Worm (Caenorhabditis elegans) whole organism, young adult: ENCODE data around the gene K08D9.9.

Experiments used
- let-526 ChIP-seq: fragments of 200-800 bp; sonication (Bioruptor generic); IDR thresholded peaks from 2 replicates; pipeline ENCODE4 v1.3.6; 2022; ENCODE audit warnings: missing genetic modification reagents, missing genetic modification characterization, missing compliant biosample characterization
- pha-4 ChIP-seq: fragments of 150-350 bp; sonication (generic microtip); optimal IDR thresholded peaks from 2 replicates; lab custom pipeline; 2014; ENCODE audit warnings: missing biosample characterization, missing genetic modification reagents, missing genetic modification characterization

DNA sequence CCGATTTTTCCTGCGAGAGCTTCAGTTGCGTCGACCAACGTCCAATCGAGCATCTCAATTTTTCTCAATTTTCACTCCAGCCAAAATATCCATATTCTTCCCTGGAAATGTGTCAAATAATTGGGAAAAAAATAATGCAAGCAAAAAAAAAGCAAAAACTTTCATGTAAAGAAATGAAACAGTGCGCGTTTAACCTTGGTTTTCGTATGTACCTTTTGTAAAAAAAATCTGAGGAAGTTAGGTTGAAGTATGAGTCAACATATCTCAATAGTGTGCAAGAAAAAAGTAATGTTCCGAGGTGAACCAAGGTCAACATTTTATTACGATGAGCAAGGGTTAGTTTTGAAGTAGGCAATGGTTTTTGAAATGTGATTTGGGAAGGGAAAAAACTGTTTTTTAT, 13.6 kb upstream of the K08D9.9 start, which contains the start of gene T28A11.13:
- TF ChIP-seq let-526 (GFP tag; lab: Robert Waterston, UW), result no peak
- TF ChIP-seq pha-4, result no peak
